Fruit fly (Drosophila melanogaster) whole organism, embryonic: ENCODE results near the gene zye.

ENCODE experiments used
- Abd-B ChIP-seq: fragments of 200-800 bp; sonication (Bioruptor generic); optimal IDR thresholded peaks from 2 replicates; lab custom pipeline; 2018; ENCODE audit warnings: missing biosample characterization, mild to moderate bottlenecking, missing genetic modification characterization, moderate library complexity
- Atf3 ChIP-seq: fragments of 200-800 bp; sonication (Bioruptor generic); optimal IDR thresholded peaks from 3 replicates; lab custom pipeline; 2016; ENCODE audit warnings: missing biosample characterization, missing genetic modification characterization
- Atf6 ChIP-seq: fragments of 200-800 bp; sonication (Bioruptor generic); IDR thresholded peaks from 2 replicates; pipeline ENCODE4 v1.3.6; 2022; ENCODE audit warnings: missing biosample characterization, missing genetic modification characterization
- CG10209 ChIP-seq: fragments of 200-800 bp; sonication (Bioruptor generic); optimal IDR thresholded peaks from 3 replicates; lab custom pipeline; 2017; ENCODE audit warnings: missing biosample characterization, mild to moderate bottlenecking, missing genetic modification characterization, missing genetic modification reagents
- CG10366 ChIP-seq: fragments of 200-800 bp; sonication (Bioruptor generic); IDR thresholded peaks from 2 replicates; pipeline ENCODE4 v1.3.6; 2022; ENCODE audit warnings: missing biosample characterization, missing genetic modification characterization
- CG11093 ChIP-seq: fragments of 200-800 bp; sonication (Bioruptor generic); IDR thresholded peaks from 3 replicates; pipeline ENCODE4 v1.3.6; 2022; ENCODE audit warnings: missing biosample characterization, missing genetic modification characterization
- CG12071 ChIP-seq: fragments of 200-800 bp; sonication (Bioruptor generic); optimal IDR thresholded peaks from 3 replicates; lab custom pipeline; 2018; ENCODE audit warnings: missing biosample characterization, mild to moderate bottlenecking, missing genetic modification characterization
- CG14860 ChIP-seq: fragments of 200-800 bp; sonication (Bioruptor generic); IDR thresholded peaks from 3 replicates; pipeline ENCODE4 v1.3.6; 2022; ENCODE audit warnings: missing biosample characterization, missing genetic modification characterization; ENCODE audit not compliant: partially characterized antibody
- CG15073 ChIP-seq: fragments of 200-800 bp; sonication (Bioruptor generic); optimal IDR thresholded peaks from 2 replicates; lab custom pipeline; 2016; ENCODE audit warnings: missing biosample characterization, missing genetic modification characterization
- CG15601 ChIP-seq: fragments of 200-800 bp; sonication (Bioruptor generic); optimal IDR thresholded peaks from 3 replicates; lab custom pipeline; 2019; ENCODE audit warnings: missing biosample characterization, mild to moderate bottlenecking, missing genetic modification characterization, moderate library complexity
- CG17802 ChIP-seq: fragments of 200-800 bp; sonication (Bioruptor generic); optimal IDR thresholded peaks from 2 replicates; lab custom pipeline; 2018; ENCODE audit warnings: missing biosample characterization, mild to moderate bottlenecking, missing genetic modification characterization, moderate library complexity
- CG17829 ChIP-seq: fragments of 200-800 bp; optimal IDR thresholded peaks from 2 replicates; lab custom pipeline; 2019; ENCODE audit warnings: missing biosample characterization, mild to moderate bottlenecking, missing genetic modification characterization, moderate library complexity
- CG2712 ChIP-seq: fragments of 200-800 bp; optimal IDR thresholded peaks from 3 replicates; lab custom pipeline; 2019; ENCODE audit warnings: missing biosample characterization, mild to moderate bottlenecking, missing genetic modification characterization, moderate library complexity
- CG33557 ChIP-seq: fragments of 200-800 bp; sonication (Bioruptor generic); optimal IDR thresholded peaks from 2 replicates; lab custom pipeline; 2019; ENCODE audit warnings: missing biosample characterization, mild to moderate bottlenecking, missing genetic modification characterization, moderate library complexity
- CG4404 ChIP-seq: fragments of 200-800 bp; sonication (Bioruptor generic); IDR thresholded peaks from 2 replicates; pipeline ENCODE4 v1.3.6; 2022; ENCODE audit warnings: missing biosample characterization, missing genetic modification characterization
- CG4617 ChIP-seq: fragments of 200-800 bp; sonication (Bioruptor generic); optimal IDR thresholded peaks from 3 replicates; lab custom pipeline; 2016; ENCODE audit warnings: missing biosample characterization, missing genetic modification characterization, borderline replicate concordance
- CG5245 ChIP-seq: fragments of 200-800 bp; sonication (Bioruptor generic); optimal IDR thresholded peaks from 3 replicates; lab custom pipeline; 2016; ENCODE audit warnings: missing biosample characterization, missing genetic modification characterization
- CG6683 ChIP-seq: fragments of 200-800 bp; sonication (Bioruptor generic); optimal IDR thresholded peaks from 2 replicates; lab custom pipeline; 2017; ENCODE audit warnings: missing biosample characterization, mild to moderate bottlenecking, missing genetic modification characterization, missing genetic modification reagents
- CG6689 ChIP-seq: fragments of 200-800 bp; sonication (Bioruptor generic); IDR thresholded peaks from 2 replicates; pipeline ENCODE4 v1.3.6; 2022; ENCODE audit warnings: missing biosample characterization, missing genetic modification characterization
- CG7556 ChIP-seq: fragments of 200-800 bp; sonication (Bioruptor generic); optimal IDR thresholded peaks from 2 replicates; lab custom pipeline; 2017; ENCODE audit warnings: missing biosample characterization, mild to moderate bottlenecking, missing genetic modification characterization
- Camta ChIP-seq: fragments of 200-800 bp; sonication (Bioruptor generic); optimal IDR thresholded peaks from 2 replicates; lab custom pipeline; 2016; ENCODE audit warnings: missing biosample characterization, missing genetic modification characterization
- Doc3 ChIP-seq: fragments of 200-800 bp; sonication (Bioruptor generic); IDR thresholded peaks from 3 replicates; pipeline ENCODE4 v1.3.6; 2022; ENCODE audit warnings: missing biosample characterization, missing genetic modification characterization; ENCODE audit not compliant: partially characterized antibody
- H15 ChIP-seq: fragments of 200-800 bp; sonication (Bioruptor generic); IDR thresholded peaks from 3 replicates; pipeline ENCODE4 v1.3.6; 2022; ENCODE audit warnings: missing biosample characterization, missing genetic modification characterization
- Hmx ChIP-seq: fragments of 200-800 bp; sonication (Bioruptor generic); optimal IDR thresholded peaks from 2 replicates; lab custom pipeline; 2016; ENCODE audit warnings: missing biosample characterization, missing genetic modification characterization
- Hsf ChIP-seq: fragments of 200-800 bp; sonication (Bioruptor generic); optimal IDR thresholded peaks from 3 replicates; lab custom pipeline; 2016; ENCODE audit warnings: missing biosample characterization, missing genetic modification characterization
- NC2β ChIP-seq: fragments of 200-800 bp; sonication (Bioruptor generic); optimal IDR thresholded peaks from 2 replicates; lab custom pipeline; 2016; ENCODE audit warnings: missing biosample characterization, missing genetic modification characterization
- PHDP ChIP-seq: fragments of 200-800 bp; sonication (Bioruptor generic); optimal IDR thresholded peaks from 3 replicates; lab custom pipeline; 2018; ENCODE audit warnings: missing biosample characterization, mild to moderate bottlenecking, missing genetic modification characterization, moderate library complexity
- Six4 ChIP-seq: fragments of 200-800 bp; sonication (Bioruptor generic); optimal IDR thresholded peaks from 2 replicates; lab custom pipeline; 2016; ENCODE audit warnings: missing biosample characterization, missing genetic modification characterization
- Sox100B ChIP-seq: fragments of 200-800 bp; sonication (Bioruptor generic); optimal IDR thresholded peaks from 3 replicates; lab custom pipeline; 2018; ENCODE audit warnings: missing biosample characterization, mild to moderate bottlenecking, missing genetic modification characterization
- YL-1 ChIP-seq: fragments of 200-800 bp; sonication (Bioruptor generic); optimal IDR thresholded peaks from 3 replicates; lab custom pipeline; 2017; ENCODE audit warnings: missing biosample characterization, mild to moderate bottlenecking, missing genetic modification characterization
- amos ChIP-seq: fragments of 200-800 bp; sonication (Bioruptor generic); IDR thresholded peaks from 2 replicates; pipeline ENCODE4 v1.3.6; 2022; ENCODE audit warnings: missing biosample characterization, missing genetic modification characterization; ENCODE audit not compliant: partially characterized antibody
- ara ChIP-seq: fragments of 200-800 bp; sonication (Bioruptor generic); IDR thresholded peaks from 2 replicates; pipeline ENCODE4 v1.3.6; 2022; ENCODE audit warnings: missing biosample characterization, missing genetic modification characterization
- bigmax ChIP-seq: fragments of 200-800 bp; sonication (Bioruptor generic); optimal IDR thresholded peaks from 2 replicates; lab custom pipeline; 2018; ENCODE audit warnings: missing biosample characterization, mild to moderate bottlenecking, missing genetic modification characterization
- br ChIP-seq: fragments of >200 bp; optimal IDR thresholded peaks from 2 replicates; lab custom pipeline; 2017
- crp ChIP-seq, 2 experiments: fragments of 200-800 bp; sonication (Bioruptor generic); optimal IDR thresholded peaks; 2 replicates in 1 of 2; 3 replicates in 1 of 2; lab custom pipeline; 2017; ENCODE audit warnings: missing biosample characterization in 2 of 2, missing genetic modification characterization in 2 of 2, mild to moderate bottlenecking in 1 of 2, moderate library complexity in 1 of 2
- da ChIP-seq: fragments of 200-800 bp; sonication (Bioruptor generic); optimal IDR thresholded peaks from 2 replicates; lab custom pipeline; 2016; ENCODE audit warnings: missing biosample characterization, missing genetic modification characterization
- ems ChIP-seq: fragments of 200-800 bp; sonication (Bioruptor generic); optimal IDR thresholded peaks from 3 replicates; lab custom pipeline; 2016; ENCODE audit warnings: missing biosample characterization, missing genetic modification characterization
- jumu ChIP-seq: fragments of 200-800 bp; sonication (Bioruptor generic); optimal IDR thresholded peaks from 3 replicates; lab custom pipeline; 2016; ENCODE audit warnings: missing biosample characterization, missing genetic modification characterization
- kah ChIP-seq: fragments of 200-800 bp; sonication (Bioruptor generic); optimal IDR thresholded peaks from 2 replicates; lab custom pipeline; 2018; ENCODE audit warnings: missing biosample characterization, mild to moderate bottlenecking, missing genetic modification characterization
- kni ChIP-seq: fragments of 200-800 bp; sonication (Bioruptor generic); optimal IDR thresholded peaks from 3 replicates; lab custom pipeline; 2017; ENCODE audit warnings: mild to moderate bottlenecking, missing biosample characterization, missing genetic modification reagents, missing genetic modification characterization
- knrl ChIP-seq: fragments of 200-800 bp; sonication (Bioruptor generic); IDR thresholded peaks from 3 replicates; pipeline ENCODE4 v1.3.6; 2022; ENCODE audit warnings: missing biosample characterization, missing genetic modification characterization; ENCODE audit not compliant: partially characterized antibody
- mam ChIP-seq: fragments of 200-800 bp; sonication (Bioruptor generic); optimal IDR thresholded peaks from 3 replicates; lab custom pipeline; 2016; ENCODE audit warnings: missing biosample characterization, missing genetic modification characterization
- nerfin-1 ChIP-seq: fragments of 200-800 bp; sonication (Bioruptor generic); optimal IDR thresholded peaks from 3 replicates; lab custom pipeline; 2019; ENCODE audit warnings: missing biosample characterization, mild to moderate bottlenecking, missing genetic modification characterization, moderate library complexity
- sens ChIP-seq: fragments of 200-800 bp; sonication (Bioruptor generic); peaks from one replicate; lab custom pipeline; 2016; ENCODE audit warnings: missing biosample characterization, missing genetic modification characterization
- shn ChIP-seq: fragments of 200-800 bp; sonication (Bioruptor generic); optimal IDR thresholded peaks from 3 replicates; lab custom pipeline; 2016; ENCODE audit warnings: missing biosample characterization, missing genetic modification characterization
- ssp ChIP-seq: fragments of 200-800 bp; sonication (Bioruptor generic); IDR thresholded peaks from 2 replicates; pipeline ENCODE4 v1.3.6; 2022; ENCODE audit warnings: missing biosample characterization, missing genetic modification characterization
- stwl ChIP-seq: fragments of 200-800 bp; sonication (Bioruptor generic); optimal IDR thresholded peaks from 3 replicates; lab custom pipeline; 2018; ENCODE audit warnings: missing biosample characterization, mild to moderate bottlenecking, missing genetic modification characterization, moderate library complexity
- sug ChIP-seq: fragments of 200-800 bp; optimal IDR thresholded peaks from 2 replicates; lab custom pipeline; 2019; ENCODE audit warnings: missing biosample characterization, mild to moderate bottlenecking, missing genetic modification characterization, moderate library complexity
- tx ChIP-seq: fragments of 200-800 bp; sonication (Bioruptor generic); optimal IDR thresholded peaks from 2 replicates; lab custom pipeline; 2016; ENCODE audit warnings: missing biosample characterization, missing genetic modification characterization
- vvl ChIP-seq: fragments of 200-800 bp; sonication (Bioruptor generic); IDR thresholded peaks from 2 replicates; pipeline ENCODE4 v1.3.6; 2022; ENCODE audit warnings: missing biosample characterization, missing genetic modification characterization
- yki ChIP-seq: fragments of >200 bp; optimal IDR thresholded peaks from 3 replicates; lab custom pipeline; 2018

zye gene

DNA sequence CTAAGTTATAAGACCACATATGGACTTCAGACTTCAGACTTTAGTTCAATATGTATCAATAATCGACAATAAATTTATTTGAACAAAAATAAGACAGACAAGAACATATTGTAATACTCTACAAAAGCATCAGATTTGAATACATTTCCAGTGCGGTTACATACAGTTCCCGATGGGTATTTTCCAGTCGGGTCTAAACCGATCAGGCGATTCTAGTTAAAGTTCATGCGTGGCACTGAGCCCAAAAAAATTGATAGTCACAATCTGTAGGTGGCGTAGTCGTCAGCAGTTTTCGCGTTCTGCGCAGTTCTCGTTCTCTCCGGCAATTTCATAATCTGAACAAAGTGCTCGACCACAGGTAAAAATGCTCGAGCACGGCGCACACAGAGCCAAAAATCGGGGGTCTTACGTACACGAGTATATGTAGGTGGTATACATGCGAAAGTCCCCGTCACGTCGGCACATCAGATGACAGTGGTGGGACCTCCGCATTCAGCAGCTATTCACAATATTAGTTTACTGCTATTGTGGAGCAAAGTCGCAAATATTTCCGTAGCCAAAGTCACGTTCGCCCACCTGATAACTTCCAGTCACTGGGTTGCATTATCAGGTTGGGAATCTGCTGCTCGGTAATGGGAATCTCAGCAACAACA is 18.0 kb upstream of the zye start (continued):
- TF ChIP-seq Doc3 (no peak), CG14860 (no peak), CG6683 (GFP tag; lab: Kevin White, UChicago) (peak; percentile 19), H15 (no peak), Atf6 (GFP tag; lab: Robert Waterston, UW) (peak; percentile 75), CG17802 (no peak), ssp (GFP tag; lab: Robert Waterston, UW) (no peak), tx (GFP tag; lab: Kevin White, UChicago) (no peak), CG33557 (GFP tag; lab: Kevin White, UChicago) (no peak), bigmax (GFP tag; lab: Kevin White, UChicago) (no peak), Six4 (no peak), CG12071 (GFP tag; lab: Kevin White, UChicago) (peak; percentile 36), yki (lab: Kevin White, UChicago) (no peak), CG10209 (GFP tag; lab: Kevin White, UChicago) (peak; percentile 40), nerfin-1 (no peak), Camta (GFP tag; lab: Kevin White, UChicago) (no peak), kah (GFP tag; lab: Kevin White, UChicago) (no peak), CG5245 (GFP tag; lab: Kevin White, UChicago) (no peak), NC2β (GFP tag; lab: Kevin White, UChicago) (no peak), br (no peak), CG4404 (no peak), sug (tag; lab: Kevin White, UChicago) (peak; percentile 73), amos (0 out of 2 replicates have a peak, but pooled peaks have one; percentile 15), CG10366 (GFP tag; lab: Robert Waterston, UW) (peak; percentile 31; the same call in 1 of the 2 replicates), Hmx (GFP tag; lab: Kevin White, UChicago) (no peak), CG2712 (tag; lab: Kevin White, UChicago) (peak; percentile 33), CG11093 (GFP tag; lab: Robert Waterston, UW) (no peak), CG17829 (tag; lab: Kevin White, UChicago) (no peak), ems (GFP tag; lab: Kevin White, UChicago) (peak; percentile 12), PHDP (tag; lab: Kevin White, UChicago) (peak; percentile 27), Atf3 (GFP tag; lab: Kevin White, UChicago) (no peak), CG15073 (GFP tag; lab: Kevin White, UChicago) (peak; percentile 40), da (GFP tag; lab: Kevin White, UChicago) (no peak), mam (peak; percentile 58), CG15601 (tag; lab: Kevin White, UChicago) (no peak), Sox100B (GFP tag; lab: Kevin White, UChicago) (peak; percentile 13), shn (GFP tag; lab: Kevin White, UChicago) (peak; percentile 29), YL-1 (GFP tag; lab: Kevin White, UChicago) (peak; percentile 6), crp (GFP tag; optimal IDR thresholded peaks at IDR 0.05; lab: Kevin White, UChicago) (no peak), Hsf (peak; percentile 62), Abd-B (no peak), kni (GFP tag; lab: Kevin White, UChicago) (no peak), CG4617 (no peak), jumu (GFP tag; lab: Kevin White, UChicago) (no peak), CG7556 (GFP tag; lab: Kevin White, UChicago) (peak; percentile 51), sens (GFP tag; lab: Kevin White, UChicago) (peak; percentile 52), vvl (peak; percentile 25; the same call in 1 of the 2 replicates), CG6689 (0 out of 2 replicates have a peak, but pooled peaks have one; percentile 34), stwl (tag; lab: Kevin White, UChicago) (no peak), ara (GFP tag; lab: Robert Waterston, UW) (no peak), knrl (GFP tag; lab: Robert Waterston, UW) (no peak)
